Fruit fly (Drosophila melanogaster) whole organism, adult: Measurements from ENCODE around the gene Ugt36D1.
A peak's percentile ranks its signal among the peaks of the same experiment; 100 is the strongest.

Experiments used
- CG11617 ChIP-seq: fragments of 200-800 bp; sonication (Bioruptor generic); optimal IDR thresholded peaks from 2 replicates; lab custom pipeline; 2017; ENCODE audit warnings: mild to moderate bottlenecking, missing biosample characterization, missing genetic modification reagents, missing genetic modification characterization
- CG12768 ChIP-seq: fragments of 200-800 bp; sonication (Bioruptor generic); optimal IDR thresholded peaks from 2 replicates; lab custom pipeline; 2017; ENCODE audit warnings: missing biosample characterization, missing genetic modification characterization, mild to moderate bottlenecking, moderate library complexity, missing genetic modification reagents
- CG14711 ChIP-seq: fragments of 200-800 bp; sonication (Bioruptor generic); optimal IDR thresholded peaks from 2 replicates; lab custom pipeline; 2018; ENCODE audit warnings: missing biosample characterization, mild to moderate bottlenecking, missing genetic modification characterization, moderate library complexity
- CG33017 ChIP-seq: fragments of 200-800 bp; sonication (Bioruptor generic); optimal IDR thresholded peaks from 2 replicates; lab custom pipeline; 2018; ENCODE audit warnings: missing biosample characterization, mild to moderate bottlenecking, missing genetic modification characterization, moderate library complexity
- CG7045 ChIP-seq: fragments of 200-800 bp; sonication (Bioruptor generic); optimal IDR thresholded peaks from 2 replicates; lab custom pipeline; 2017; ENCODE audit warnings: missing biosample characterization, mild to moderate bottlenecking, missing genetic modification characterization
- Crg-1 ChIP-seq: fragments of 200-800 bp; sonication (Bioruptor generic); optimal IDR thresholded peaks from 2 replicates; lab custom pipeline; 2016; ENCODE audit warnings: missing biosample characterization, missing genetic modification characterization
- Mnt ChIP-seq: fragments of 200-800 bp; sonication (Bioruptor generic); optimal IDR thresholded peaks from 2 replicates; lab custom pipeline; 2016; ENCODE audit warnings: missing biosample characterization, mild to moderate bottlenecking, missing genetic modification characterization
- bab1 ChIP-seq: fragments of 200-800 bp; sonication (Bioruptor generic); optimal IDR thresholded peaks from 3 replicates; lab custom pipeline; 2019; ENCODE audit warnings: missing biosample characterization, mild to moderate bottlenecking, missing genetic modification characterization, moderate library complexity
- cic ChIP-seq: fragments of 200-800 bp; sonication (Bioruptor generic); optimal IDR thresholded peaks from 2 replicates; lab custom pipeline; 2017; ENCODE audit warnings: missing biosample characterization, mild to moderate bottlenecking, missing genetic modification characterization, moderate library complexity
- cnc ChIP-seq, 2 experiments: fragments of >200 bp; optimal IDR thresholded peaks; 2 replicates each; lab custom pipeline; 2017
- kay ChIP-seq: fragments of 200-800 bp; sonication (Bioruptor generic); peaks from one replicate; lab custom pipeline; 2016; ENCODE audit warnings: missing biosample characterization, missing genetic modification characterization, borderline replicate concordance
- toe ChIP-seq: fragments of 200-800 bp; sonication (Bioruptor generic); optimal IDR thresholded peaks from 2 replicates; lab custom pipeline; 2016; ENCODE audit warnings: missing biosample characterization, missing genetic modification characterization

DNA sequence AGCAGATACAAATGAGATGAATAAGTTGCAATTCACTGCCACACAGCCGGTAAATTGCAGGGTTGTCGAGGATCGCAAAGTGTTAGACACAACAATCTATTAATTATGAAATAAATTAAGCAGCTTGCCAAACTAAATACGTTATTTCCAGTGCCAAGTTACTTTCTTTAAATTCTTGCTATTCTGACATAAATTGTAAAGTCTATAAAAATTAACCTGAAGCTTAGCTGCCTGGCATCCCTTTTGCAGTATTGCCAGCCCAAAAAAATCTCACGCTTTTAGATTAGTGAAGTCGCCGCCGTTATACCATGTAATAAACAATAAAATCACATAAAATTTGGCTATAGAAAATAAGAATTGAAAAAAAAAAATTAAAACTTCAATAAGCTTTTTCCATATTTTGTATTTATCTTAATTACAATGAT is 34.3 kb downstream of the Ugt36D1 start:
- TF ChIP-seq cnc (optimal IDR thresholded peaks at IDR 0.05; lab: Kevin White, UChicago) (peak; percentile 86 to 90), Mnt (GFP tag; lab: Kevin White, UChicago) (peak; percentile 80), toe (GFP tag; lab: Kevin White, UChicago) (peak; percentile 95), kay (GFP tag; lab: Kevin White, UChicago) (peak; percentile 95), Crg-1 (GFP tag; lab: Kevin White, UChicago) (peak; percentile 89), CG14711 (tag; lab: Kevin White, UChicago) (peak; percentile 99), bab1 (GFP tag; lab: Kevin White, UChicago) (peak; percentile 96), CG12768 (peak; percentile 95), CG7045 (GFP tag; lab: Kevin White, UChicago) (peak; percentile 93), cic (GFP tag; lab: Kevin White, UChicago) (peak; percentile 52), CG33017 (peak; percentile 95), CG11617 (GFP tag; lab: Kevin White, UChicago) (peak; percentile 93)
